Worm (Caenorhabditis elegans): ENCODE measurements around the gene F13E9.15.

Gene F13E9.15

ce11 chrIV:10852403-10852802 lies 37.3 kb downstream of the F13E9.15 start (continued):
- TF ChIP-seq lin-39 (tag; optimal IDR thresholded peaks at IDR 0.05) = no peak
- TF ChIP-seq nhr-25 (tag; optimal IDR thresholded peaks at IDR 0.05) = peak; percentile 31
- TF ChIP-seq nhr-237 (tag; optimal IDR thresholded peaks at IDR 0.05) = no peak
- no peak for TF ChIP-seq elt-2 (tag; optimal IDR thresholded peaks at IDR 0.05)

ce11 chrIV:10851833-10852232 lies 37.8 kb downstream of the F13E9.15 start, which contains the start of gene T11G6.4:
Gene T11G6.4 (minus strand): TSS chrIV:10851933.
- TF ChIP-seq lin-15B (tag; optimal IDR thresholded peaks at IDR 0.05) (no peak), ceh-82 (tag; optimal IDR thresholded peaks at IDR 0.05) (no peak), nhr-67 (tag; optimal IDR thresholded peaks at IDR 0.05) (no peak), nhr-28 (tag; optimal IDR thresholded peaks at IDR 0.05) (no peak), ZK546.5 (tag; optimal IDR thresholded peaks at IDR 0.05) (no peak), ceh-16 (tag; optimal IDR thresholded peaks at IDR 0.05) (no peak), fkh-10 (GFP tag; optimal IDR thresholded peaks at IDR 0.05) (no peak), jun-1 (tag; optimal IDR thresholded peaks at IDR 0.05) (no peak), ceh-9 (tag; optimal IDR thresholded peaks at IDR 0.05) (no peak)

- TF ChIP-seq ztf-4 (tag; optimal IDR thresholded peaks at IDR 0.05) = no peak
- no peak for TF ChIP-seq pha-4 (tag; optimal IDR thresholded peaks at IDR 0.05)
- no peak for TF ChIP-seq ceh-16 (tag; optimal IDR thresholded peaks at IDR 0.05)
- no peak for TF ChIP-seq zag-1 (tag; optimal IDR thresholded peaks at IDR 0.05)
- TF ChIP-seq R02D3.7 (tag; optimal IDR thresholded peaks at IDR 0.05) = no peak
- TF ChIP-seq nhr-12 (tag; optimal IDR thresholded peaks at IDR 0.05) = no peak
- TF ChIP-seq eor-1 (tag; optimal IDR thresholded peaks at IDR 0.05) = no peak
- no peak for TF ChIP-seq jun-1 (tag; optimal IDR thresholded peaks at IDR 0.05)
Observed at ce11 chrIV:10851136-10851535, 38.5 kb downstream of the F13E9.15 start.

- TF ChIP-seq elt-3 (tag; optimal IDR thresholded peaks at IDR 0.05) (no peak), daf-12 (tag; optimal IDR thresholded peaks at IDR 0.05) (no peak), unc-62 (GFP tag; optimal IDR thresholded peaks at IDR 0.05) (no peak), nhr-76 (tag; optimal IDR thresholded peaks at IDR 0.05) (no peak), pqm-1 (tag; optimal IDR thresholded peaks at IDR 0.05) (no peak), jun-1 (tag; optimal IDR thresholded peaks at IDR 0.05) (no peak), nhr-12 (tag; optimal IDR thresholded peaks at IDR 0.05) (no peak), elt-2 (tag; optimal IDR thresholded peaks at IDR 0.05) (peak; percentile 3), egl-27 (tag; optimal IDR thresholded peaks at IDR 0.05) (no peak), unc-39 (tag; optimal IDR thresholded peaks at IDR 0.05) (no peak), nhr-28 (tag; optimal IDR thresholded peaks at IDR 0.05) (no peak), lin-15B (tag; optimal IDR thresholded peaks at IDR 0.05) (peak; percentile 33), ceh-82 (tag; optimal IDR thresholded peaks at IDR 0.05) (no peak), hmg-11 (tag; optimal IDR thresholded peaks at IDR 0.05) (peak; percentile 46), skn-1 (tag; optimal IDR thresholded peaks at IDR 0.05) (no peak), nfya-1 (tag; optimal IDR thresholded peaks at IDR 0.05; ENCODE audit: insufficient read depth) (peak; percentile 67), pha-4 (tag; optimal IDR thresholded peaks at IDR 0.05) (peak; percentile 66), nhr-23 (tag; optimal IDR thresholded peaks at IDR 0.05) (no peak)
Observed at ce11 chrIV:10842705-10843364, 46.8 kb downstream of the F13E9.15 start, which contains the start of gene T11G6.5. Gene T11G6.5 (minus strand): TSS chrIV:10842755.

- TF ChIP-seq R02D3.7 (tag; optimal IDR thresholded peaks at IDR 0.05) (no peak), nhr-11 (tag; optimal IDR thresholded peaks at IDR 0.05) (no peak), tbx-2 (tag; optimal IDR thresholded peaks at IDR 0.05) (no peak), ZK546.5 (tag; optimal IDR thresholded peaks at IDR 0.05) (no peak), eor-1 (tag; optimal IDR thresholded peaks at IDR 0.05) (no peak), zag-1 (tag; optimal IDR thresholded peaks at IDR 0.05) (no peak), nhr-76 (tag; optimal IDR thresholded peaks at IDR 0.05) (no peak), pha-4 (tag; optimal IDR thresholded peaks at IDR 0.05) (no peak)
Observed at ce11 chrIV:10842232-10842631, 47.4 kb downstream of the F13E9.15 start.
